Fruit fly (Drosophila melanogaster) whole organism, embryonic: ENCODE data around the gene Eip93F.

Source experiments
- Awh ChIP-seq: fragments of 200-800 bp; sonication (Bioruptor generic); IDR thresholded peaks from 2 replicates; pipeline ENCODE4, ENCODE4 v1.3.6; 2022; ENCODE audit warnings: missing biosample characterization, missing genetic modification characterization
- Blimp-1 ChIP-seq: fragments of 200-800 bp; sonication (Bioruptor generic); optimal IDR thresholded peaks from 3 replicates; lab custom pipeline; 2018; ENCODE audit warnings: missing biosample characterization, missing genetic modification characterization, mild to moderate bottlenecking, moderate library complexity, missing genetic modification reagents
- CG10274 ChIP-seq: fragments of 200-800 bp; sonication (Bioruptor generic); optimal IDR thresholded peaks from 3 replicates; lab custom pipeline; 2017; ENCODE audit warnings: missing biosample characterization, mild to moderate bottlenecking, missing genetic modification characterization
- CG11456 ChIP-seq: fragments of 200-800 bp; sonication (Bioruptor generic); IDR thresholded peaks from 3 replicates; pipeline ENCODE4 v1.3.6; 2022; ENCODE audit warnings: missing biosample characterization, missing genetic modification characterization
- CG11504 ChIP-seq: fragments of 200-800 bp; sonication (Bioruptor generic); optimal IDR thresholded peaks from 3 replicates; lab custom pipeline; 2019; ENCODE audit warnings: missing biosample characterization, mild to moderate bottlenecking, missing genetic modification characterization, moderate library complexity
- CG12155 ChIP-seq: fragments of 200-800 bp; sonication (Bioruptor generic); optimal IDR thresholded peaks from 3 replicates; lab custom pipeline; 2016; ENCODE audit warnings: missing biosample characterization, missing genetic modification characterization
- CG12219 ChIP-seq: fragments of 200-800 bp; sonication (Bioruptor generic); optimal IDR thresholded peaks from 3 replicates; lab custom pipeline; 2018; ENCODE audit warnings: missing biosample characterization, mild to moderate bottlenecking, missing genetic modification characterization
- CG13775 ChIP-seq: fragments of 200-800 bp; sonication (Bioruptor generic); optimal IDR thresholded peaks from 3 replicates; lab custom pipeline; 2017; ENCODE audit warnings: missing biosample characterization, mild to moderate bottlenecking, missing genetic modification characterization
- CG14014 ChIP-seq: fragments of 200-800 bp; sonication (Bioruptor generic); IDR thresholded peaks from 2 replicates; pipeline ENCODE4 v1.3.6; 2022; ENCODE audit warnings: missing biosample characterization, missing genetic modification characterization
- CG14050 ChIP-seq: fragments of 200-800 bp; sonication (Bioruptor generic); IDR thresholded peaks from 3 replicates; pipeline ENCODE4 v1.3.6; 2022; ENCODE audit warnings: missing biosample characterization, missing genetic modification characterization
- CG1647 ChIP-seq: fragments of 200-800 bp; sonication (Bioruptor generic); optimal IDR thresholded peaks from 3 replicates; lab custom pipeline; 2016; ENCODE audit warnings: missing biosample characterization, missing genetic modification characterization
- CG17359 ChIP-seq: fragments of 200-800 bp; sonication (Bioruptor generic); optimal IDR thresholded peaks from 3 replicates; lab custom pipeline; 2018; ENCODE audit warnings: missing biosample characterization, mild to moderate bottlenecking, missing genetic modification characterization, moderate library complexity
- CG17802 ChIP-seq: fragments of 200-800 bp; sonication (Bioruptor generic); optimal IDR thresholded peaks from 2 replicates; lab custom pipeline; 2018; ENCODE audit warnings: missing biosample characterization, mild to moderate bottlenecking, missing genetic modification characterization, moderate library complexity
- CG30020 ChIP-seq: fragments of 200-800 bp; optimal IDR thresholded peaks from 2 replicates; lab custom pipeline; 2019; ENCODE audit warnings: missing biosample characterization, mild to moderate bottlenecking, missing genetic modification characterization, moderate library complexity
- CG30431 ChIP-seq: fragments of 200-800 bp; sonication (Bioruptor generic); optimal IDR thresholded peaks from 2 replicates; lab custom pipeline; 2017; ENCODE audit warnings: missing biosample characterization, missing genetic modification characterization
- CG3847 ChIP-seq: fragments of 200-800 bp; sonication (Bioruptor generic); IDR thresholded peaks from 2 replicates; pipeline ENCODE4 v1.3.6; 2022; ENCODE audit warnings: missing biosample characterization, missing genetic modification characterization
- CG4360 ChIP-seq: fragments of 200-800 bp; sonication (Bioruptor generic); IDR thresholded peaks from 2 replicates; pipeline ENCODE4 v1.3.6; 2022; ENCODE audit warnings: missing biosample characterization, missing genetic modification characterization
- CG4404 ChIP-seq: fragments of 200-800 bp; sonication (Bioruptor generic); IDR thresholded peaks from 2 replicates; pipeline ENCODE4 v1.3.6; 2022; ENCODE audit warnings: missing biosample characterization, missing genetic modification characterization
- CG4730 ChIP-seq: fragments of 200-800 bp; sonication (Bioruptor generic); IDR thresholded peaks from 2 replicates; pipeline ENCODE4 v1.3.6; 2022; ENCODE audit warnings: missing biosample characterization, missing genetic modification characterization
- CG5245 ChIP-seq: fragments of 200-800 bp; sonication (Bioruptor generic); optimal IDR thresholded peaks from 3 replicates; lab custom pipeline; 2016; ENCODE audit warnings: missing biosample characterization, missing genetic modification characterization
- CG6683 ChIP-seq: fragments of 200-800 bp; sonication (Bioruptor generic); optimal IDR thresholded peaks from 2 replicates; lab custom pipeline; 2017; ENCODE audit warnings: missing biosample characterization, mild to moderate bottlenecking, missing genetic modification characterization, missing genetic modification reagents
- CG8290 ChIP-seq, 3 experiments: fragments of 200-800 bp; sonication (Bioruptor generic); optimal IDR thresholded peaks; 2 replicates each; lab custom pipeline; 2016 to 2019; ENCODE audit warnings: missing biosample characterization in 3 of 3, missing genetic modification characterization in 3 of 3, mild to moderate bottlenecking in 2 of 3, moderate library complexity in 1 of 3
- CG9609 ChIP-seq: fragments of 200-800 bp; sonication (Bioruptor generic); optimal IDR thresholded peaks from 3 replicates; lab custom pipeline; 2016; ENCODE audit warnings: missing biosample characterization, missing genetic modification characterization
- D19A ChIP-seq: fragments of 200-800 bp; optimal IDR thresholded peaks from 3 replicates; lab custom pipeline; 2019; ENCODE audit warnings: missing biosample characterization, mild to moderate bottlenecking, missing genetic modification characterization, moderate library complexity
- Dll ChIP-seq: fragments of 200-800 bp; sonication (Bioruptor generic); IDR thresholded peaks from 4 replicates; pipeline ENCODE4 v1.3.6; 2022; ENCODE audit warnings: missing biosample characterization, missing genetic modification characterization; ENCODE audit not compliant: partially characterized antibody
- Drgx ChIP-seq: fragments of 200-800 bp; sonication (Bioruptor generic); IDR thresholded peaks from 2 replicates; pipeline ENCODE4 v1.3.6; 2022; ENCODE audit warnings: missing biosample characterization, missing genetic modification characterization
- Jarid2 ChIP-seq: fragments of 200-800 bp; sonication (Bioruptor generic); optimal IDR thresholded peaks from 3 replicates; lab custom pipeline; 2017; ENCODE audit warnings: mild to moderate bottlenecking, missing biosample characterization, missing genetic modification reagents, missing genetic modification characterization
- ase ChIP-seq: fragments of 200-800 bp; sonication (Bioruptor generic); IDR thresholded peaks from 3 replicates; pipeline ENCODE4 v1.3.6; 2022; ENCODE audit warnings: missing biosample characterization, missing genetic modification characterization
- bcd ChIP-seq: fragments of 200-800 bp; sonication (Bioruptor generic); optimal IDR thresholded peaks from 2 replicates; lab custom pipeline; 2017; ENCODE audit warnings: missing biosample characterization, mild to moderate bottlenecking, missing genetic modification characterization
- bsh ChIP-seq, 2 experiments: fragments of 200-800 bp; sonication (Bioruptor generic); optimal IDR thresholded peaks; 2 replicates each; lab custom pipeline; 2017 to 2018; ENCODE audit warnings: mild to moderate bottlenecking in 2 of 2, missing biosample characterization in 2 of 2, missing genetic modification characterization in 2 of 2, moderate library complexity in 1 of 2
- h ChIP-seq: fragments of >200 bp; optimal IDR thresholded peaks from 2 replicates; lab custom pipeline; 2017
- ham ChIP-seq: fragments of 200-800 bp; sonication (Bioruptor generic); IDR thresholded peaks from 2 replicates; pipeline ENCODE4 v1.3.6; 2022; ENCODE audit warnings: missing biosample characterization, missing genetic modification characterization
- hbn ChIP-seq: fragments of 200-800 bp; sonication (Bioruptor generic); IDR thresholded peaks from 2 replicates; pipeline ENCODE4 v1.3.6; 2022; ENCODE audit warnings: missing biosample characterization, missing genetic modification characterization; ENCODE audit not compliant: partially characterized antibody
- mirr ChIP-seq: fragments of 200-800 bp; sonication (Bioruptor generic); optimal IDR thresholded peaks from 3 replicates; lab custom pipeline; 2018; ENCODE audit warnings: missing biosample characterization, mild to moderate bottlenecking, missing genetic modification characterization
- nom ChIP-seq: fragments of 200-800 bp; sonication (Bioruptor generic); optimal IDR thresholded peaks from 2 replicates; lab custom pipeline; 2017; ENCODE audit warnings: missing biosample characterization, missing genetic modification characterization, mild to moderate bottlenecking, moderate library complexity, missing genetic modification reagents
- ranshi ChIP-seq: fragments of 200-800 bp; sonication (Bioruptor generic); IDR thresholded peaks from 2 replicates; pipeline ENCODE4 v1.3.6; 2022; ENCODE audit warnings: missing biosample characterization, missing genetic modification characterization
- ro ChIP-seq: fragments of 200-800 bp; sonication (Bioruptor generic); IDR thresholded peaks from 2 replicates; pipeline ENCODE4 v1.3.6; 2022; ENCODE audit warnings: missing biosample characterization, missing genetic modification characterization
- row ChIP-seq: fragments of 200-800 bp; sonication (Bioruptor generic); IDR thresholded peaks from 3 replicates; pipeline ENCODE4 v1.3.6; 2022; ENCODE audit warnings: missing biosample characterization, missing genetic modification characterization
- sqz ChIP-seq: fragments of 200-800 bp; sonication (Bioruptor generic); optimal IDR thresholded peaks from 3 replicates; lab custom pipeline; 2018; ENCODE audit warnings: missing biosample characterization, mild to moderate bottlenecking, missing genetic modification characterization
- zfh1 ChIP-seq: fragments of 200-800 bp; sonication (Bioruptor generic); IDR thresholded peaks from 3 replicates; pipeline ENCODE4 v1.3.6; 2022; ENCODE audit warnings: missing biosample characterization, missing genetic modification characterization

Eip93F gene

dm6 chr3R:21937075-21937950 is 11.6 kb upstream of the Eip93F start (continued):
- TF ChIP-seq sqz (no peak), Dll (GFP tag; lab: Robert Waterston, UW) (no peak), CG13775 (GFP tag; lab: Kevin White, UChicago) (no peak), CG5245 (peak; percentile 2), ase (GFP tag; lab: Robert Waterston, UW) (no peak), CG17359 (peak; percentile 19)

- TF ChIP-seq h (lab: Kevin White, UChicago) (no peak), D19A (peak; percentile 45), CG11504 (tag; lab: Kevin White, UChicago) (peak; percentile 8), Awh (GFP tag; lab: Robert Waterston, UW) (no peak), CG6683 (GFP tag; lab: Kevin White, UChicago) (no peak), CG12219 (no peak), CG30020 (no peak)
Measured at dm6 chr3R:21937951-21938286, 11.0 kb upstream of the Eip93F start.

- peak; percentile 95 for TF ChIP-seq nom
- peak in 1 of 2 experiments; percentile 5 for TF ChIP-seq bsh (GFP tag; optimal IDR thresholded peaks at IDR 0.05; lab: Kevin White, UChicago)
- peak; percentile 59 for TF ChIP-seq Drgx (GFP tag; lab: Robert Waterston, UW)
- TF ChIP-seq ham (GFP tag; lab: Robert Waterston, UW), result no peak
- 0 out of 2 replicates have a peak, but pooled peaks have one; percentile 6 for TF ChIP-seq CG14014 (GFP tag; lab: Robert Waterston, UW)
- TF ChIP-seq, all 482 proteins: peak for 4
Measured at dm6 chr3R:21938464-21939095, 10.3 kb upstream of the Eip93F start.

- TF ChIP-seq ranshi, result no peak
- TF ChIP-seq Blimp-1 (GFP tag; lab: Kevin White, UChicago), result peak; percentile 51
- 0 out of 2 replicates have a peak, but pooled peaks have one; percentile 37 for TF ChIP-seq CG4360 (GFP tag; lab: Robert Waterston, UW)
- TF ChIP-seq CG11456, result 0 out of 3 replicates have a peak, but pooled peaks have one; percentile 36
- no peak for TF ChIP-seq mirr
- no peak for TF ChIP-seq CG9609 (GFP tag; lab: Kevin White, UChicago)
Measured at dm6 chr3R:21939110-21939509, 9.8 kb upstream of the Eip93F start.

dm6 chr3R:21940172-21940571 is 8.7 kb upstream of the Eip93F start:
- TF ChIP-seq CG10274 (GFP tag; lab: Kevin White, UChicago) (no peak), hbn (no peak), CG4404 (no peak), row (no peak), CG12155 (no peak), CG4730 (GFP tag; lab: Robert Waterston, UW) (no peak), CG1647 (GFP tag; lab: Kevin White, UChicago) (no peak), CG8290 (GFP tag; optimal IDR thresholded peaks at IDR 0.05; lab: Kevin White, UChicago) (no peak), CG8290 (tag; optimal IDR thresholded peaks at IDR 0.05; lab: Kevin White, UChicago) (no peak), Jarid2 (GFP tag; lab: Kevin White, UChicago) (no peak), CG3847 (no peak), bcd (GFP tag; lab: Kevin White, UChicago) (no peak), ro (GFP tag; lab: Robert Waterston, UW) (no peak), CG17802 (no peak), CG6683 (GFP tag; lab: Kevin White, UChicago) (no peak), CG14050 (GFP tag; lab: Robert Waterston, UW) (no peak), zfh1 (GFP tag; lab: Robert Waterston, UW) (no peak), CG30431 (GFP tag; lab: Kevin White, UChicago) (no peak)
